Worm (Caenorhabditis elegans) whole organism, midembryonic: Measurements from ENCODE around the gene C55C3.7.

Source experiments
- cog-1 ChIP-seq: sonication (generic microtip); optimal IDR thresholded peaks from 2 replicates; lab custom pipeline; 2016; ENCODE audit warnings: missing genetic modification characterization, missing compliant biosample characterization
- flt-1 ChIP-seq: fragments of 200-800 bp; sonication (Bioruptor generic); IDR thresholded peaks from 2 replicates; pipeline ENCODE4 v1.3.6; 2022; ENCODE audit warnings: missing genetic modification characterization, missing compliant biosample characterization

ce11 chrIV:5655966-5656389 lies 26.5 kb downstream of the C55C3.7 start:
- TF ChIP-seq cog-1 (tag; lab: Kevin White, UChicago) = no peak
- TF ChIP-seq flt-1 (GFP tag; lab: Robert Waterston, UW) = no peak
